Fruit fly (Drosophila melanogaster): Measurements from ENCODE around the gene CG3982.

CG3982 gene

dm6 chr3L:9402157-9402890, 14.9 kb downstream of the CG3982 start, which contains the start of gene eIF4E1 (continued):
- peak; percentile 29; the same call in 1 of the 2 replicates for TF ChIP-seq sisA (GFP tag; IDR thresholded peaks at IDR 0.05)
- peak in 1 of 3 experiments; percentile 58 for TF ChIP-seq Stat92E (GFP tag; optimal IDR thresholded peaks at IDR 0.05)
- no peak for TF ChIP-seq trh (GFP tag; optimal IDR thresholded peaks at IDR 0.05)
- TF ChIP-seq gce (GFP tag; IDR thresholded peaks at IDR 0.05): no peak
- no peak for TF ChIP-seq CG1602 (GFP tag; optimal IDR thresholded peaks at IDR 0.05)
- TF ChIP-seq YL-1 (GFP tag; optimal IDR thresholded peaks at IDR 0.05): peak; percentile 61
- peak; percentile 62 for TF ChIP-seq ato (GFP tag; IDR thresholded peaks at IDR 0.05; ENCODE audit: partially characterized antibody)
- peak; percentile 68 for TF ChIP-seq mld (GFP tag; IDR thresholded peaks at IDR 0.05; ENCODE audit: partially characterized antibody)
- TF ChIP-seq lbe (GFP tag; optimal IDR thresholded peaks at IDR 0.05): no peak
- TF ChIP-seq gfzf (GFP tag; optimal IDR thresholded peaks at IDR 0.05): peak; percentile 75
- no peak for TF ChIP-seq CG6854 (GFP tag; optimal IDR thresholded peaks at IDR 0.05)
- no peak for TF ChIP-seq Neu2 (GFP tag; optimal IDR thresholded peaks at IDR 0.05; ENCODE audit: borderline replicate concordance)
- TF ChIP-seq Max (GFP tag; optimal IDR thresholded peaks at IDR 0.05): peak; percentile 60
- TF ChIP-seq CG42726 (GFP tag; IDR thresholded peaks at IDR 0.05; ENCODE audit: partially characterized antibody): peak; percentile 80
- no peak for TF ChIP-seq esg (GFP tag; conservative IDR thresholded peaks at IDR 0.05)
- TF ChIP-seq CG15479 (GFP tag; optimal IDR thresholded peaks at IDR 0.05): peak; percentile 73
- peak; percentile 75 for TF ChIP-seq CG10462 (GFP tag; optimal IDR thresholded peaks at IDR 0.05)
- no peak for TF ChIP-seq CG10321 (GFP tag; IDR thresholded peaks at IDR 0.05)
- no peak for TF ChIP-seq dimm (GFP tag; IDR thresholded peaks at IDR 0.05)
- TF ChIP-seq dmrt11E (tag; optimal IDR thresholded peaks at IDR 0.05): no peak
- no peak for TF ChIP-seq disco-r (GFP tag; optimal IDR thresholded peaks at IDR 0.05)
- peak; percentile 92 for TF ChIP-seq Dref (GFP tag; IDR thresholded peaks at IDR 0.05)
- TF ChIP-seq CG10959 (GFP tag; IDR thresholded peaks at IDR 0.05): no peak
- TF ChIP-seq Hmx (GFP tag; optimal IDR thresholded peaks at IDR 0.05): no peak
- peak; percentile 47 for TF ChIP-seq Nf-YC (tag; optimal IDR thresholded peaks at IDR 0.05)
- no peak for TF ChIP-seq CG43689 (GFP tag; IDR thresholded peaks at IDR 0.05)
- peak; percentile 31; the same call in 1 of the 2 replicates for TF ChIP-seq CG9932 (GFP tag; IDR thresholded peaks at IDR 0.05)
- no peak for TF ChIP-seq CG8388 (GFP tag; optimal IDR thresholded peaks at IDR 0.05)
- peak; percentile 81 for TF ChIP-seq Opbp (GFP tag; IDR thresholded peaks at IDR 0.05; ENCODE audit: partially characterized antibody)
- TF ChIP-seq Tbp (GFP tag; optimal IDR thresholded peaks at IDR 0.05): no peak
- no peak; the same call in 2 of the 3 replicates for TF ChIP-seq ase (GFP tag; IDR thresholded peaks at IDR 0.05)
- no peak for TF ChIP-seq H15 (GFP tag; IDR thresholded peaks at IDR 0.05)
- TF ChIP-seq nerfin-2 (GFP tag; IDR thresholded peaks at IDR 0.05; ENCODE audit: partially characterized antibody): 0 out of 2 replicates have a peak, but pooled peaks have one; percentile 42
- no peak for TF ChIP-seq Dip2 (GFP tag; IDR thresholded peaks at IDR 0.05)
- no peak for TF ChIP-seq CG10366 (GFP tag; IDR thresholded peaks at IDR 0.05)
- TF ChIP-seq dpn (GFP tag; optimal IDR thresholded peaks at IDR 0.05): peak in 1 of 2 experiments; percentile 62
- TF ChIP-seq ems (GFP tag; optimal IDR thresholded peaks at IDR 0.05): peak; percentile 37
- TF ChIP-seq tll (GFP tag; optimal IDR thresholded peaks at IDR 0.05): peak; percentile 20 to 54
- no peak for TF ChIP-seq CG4730 (GFP tag; IDR thresholded peaks at IDR 0.05)
- no peak for TF ChIP-seq Xrp1 (GFP tag; IDR thresholded peaks at IDR 0.05)
- no peak for TF ChIP-seq CG3163 (GFP tag; optimal IDR thresholded peaks at IDR 0.05)
- TF ChIP-seq Bteb2 (GFP tag; optimal IDR thresholded peaks at IDR 0.05): no peak
- TF ChIP-seq sob (GFP tag; IDR thresholded peaks at IDR 0.05): peak; percentile 41
- peak; percentile 80 for TF ChIP-seq CG13287 (GFP tag; IDR thresholded peaks at IDR 0.05; ENCODE audit: partially characterized antibody)
- TF ChIP-seq CG6765 (GFP tag; optimal IDR thresholded peaks at IDR 0.05): no peak
- peak; percentile 40 for TF ChIP-seq CG13624 (GFP tag; optimal IDR thresholded peaks at IDR 0.05)
- TF ChIP-seq ken (GFP tag; IDR thresholded peaks at IDR 0.05): peak; percentile 27; the same call in 2 of the 3 replicates
- no peak for TF ChIP-seq fu2 (GFP tag; optimal IDR thresholded peaks at IDR 0.05)
- no peak for TF ChIP-seq onecut (GFP tag; IDR thresholded peaks at IDR 0.05)

Measured in whole organism, embryonic.